Fruit fly (Drosophila melanogaster) whole organism, prepupa: ENCODE results near the gene CG42833.
A peak's percentile ranks its signal among the peaks of the same experiment; 100 is the strongest.

Source experiments
- Blimp-1 ChIP-seq: fragments of 200-800 bp; sonication (Bioruptor generic); optimal IDR thresholded peaks from 3 replicates; lab custom pipeline; 2017; ENCODE audit warnings: missing biosample characterization, missing genetic modification characterization, mild to moderate bottlenecking, moderate library complexity, missing genetic modification reagents
- CG10669 ChIP-seq: fragments of 200-800 bp; sonication (Bioruptor generic); optimal IDR thresholded peaks from 3 replicates; lab custom pipeline; 2018; ENCODE audit warnings: missing biosample characterization, mild to moderate bottlenecking, missing genetic modification characterization, moderate library complexity
- CG11762 ChIP-seq: fragments of 200-800 bp; sonication (Bioruptor generic); optimal IDR thresholded peaks from 3 replicates; lab custom pipeline; 2016; ENCODE audit warnings: missing biosample characterization, missing genetic modification characterization; ENCODE audit not compliant: insufficient read depth
- CG11902 ChIP-seq: fragments of 200-800 bp; sonication (Bioruptor generic); optimal IDR thresholded peaks from 3 replicates; lab custom pipeline; 2016; ENCODE audit warnings: missing biosample characterization, missing genetic modification characterization
- CG15336 ChIP-seq: fragments of 200-800 bp; sonication (Bioruptor generic); IDR thresholded peaks from 2 replicates; pipeline ENCODE4 v1.3.6; 2022; ENCODE audit warnings: missing biosample characterization, missing genetic modification characterization
- CG1621 ChIP-seq: fragments of 200-800 bp; sonication (Bioruptor generic); optimal IDR thresholded peaks from 3 replicates; lab custom pipeline; 2018; ENCODE audit warnings: missing biosample characterization, mild to moderate bottlenecking, missing genetic modification characterization
- CG16779 ChIP-seq: fragments of 200-800 bp; sonication (Bioruptor generic); optimal IDR thresholded peaks from 3 replicates; lab custom pipeline; 2017; ENCODE audit warnings: missing biosample characterization, mild to moderate bottlenecking, missing genetic modification characterization
- CG3032 ChIP-seq: fragments of 200-800 bp; optimal IDR thresholded peaks from 2 replicates; lab custom pipeline; 2019; ENCODE audit warnings: missing biosample characterization, mild to moderate bottlenecking, missing genetic modification characterization, moderate library complexity
- CG32006 ChIP-seq: fragments of 200-800 bp; sonication (Bioruptor generic); optimal IDR thresholded peaks from 3 replicates; lab custom pipeline; 2017; ENCODE audit warnings: missing biosample characterization, mild to moderate bottlenecking, missing genetic modification characterization
- CG34406 ChIP-seq: fragments of 200-800 bp; sonication (Bioruptor generic); optimal IDR thresholded peaks from 3 replicates; lab custom pipeline; 2016; ENCODE audit warnings: missing biosample characterization, missing genetic modification characterization
- CG3919 ChIP-seq: fragments of 200-800 bp; sonication (Bioruptor generic); optimal IDR thresholded peaks from 3 replicates; lab custom pipeline; 2016; ENCODE audit warnings: missing biosample characterization, missing genetic modification characterization
- CG4318 ChIP-seq: fragments of 200-800 bp; sonication (Bioruptor generic); optimal IDR thresholded peaks from 3 replicates; lab custom pipeline; 2017; ENCODE audit warnings: missing biosample characterization, mild to moderate bottlenecking, missing genetic modification characterization
- CG6276 ChIP-seq: fragments of 200-800 bp; sonication (Bioruptor generic); optimal IDR thresholded peaks from 2 replicates; lab custom pipeline; 2017; ENCODE audit warnings: missing biosample characterization, mild to moderate bottlenecking, missing genetic modification characterization
- CG6808 ChIP-seq: fragments of 200-800 bp; sonication (Bioruptor generic); optimal IDR thresholded peaks from 3 replicates; lab custom pipeline; 2017; ENCODE audit warnings: missing biosample characterization, missing genetic modification characterization, mild to moderate bottlenecking, moderate library complexity, missing genetic modification reagents
- CG7368 ChIP-seq: fragments of 200-800 bp; sonication (Bioruptor generic); optimal IDR thresholded peaks from 3 replicates; lab custom pipeline; 2016; ENCODE audit warnings: missing biosample characterization, missing genetic modification characterization
- CG8119 ChIP-seq: fragments of 200-800 bp; sonication (Bioruptor generic); IDR thresholded peaks from 3 replicates; pipeline ENCODE4 v1.3.6; 2022; ENCODE audit warnings: missing biosample characterization, missing genetic modification characterization
- CG8319 ChIP-seq: fragments of 200-800 bp; sonication (Bioruptor generic); optimal IDR thresholded peaks from 3 replicates; lab custom pipeline; 2016; ENCODE audit warnings: missing biosample characterization, missing genetic modification characterization
- CG8632 ChIP-seq: fragments of 200-800 bp; sonication (Bioruptor generic); optimal IDR thresholded peaks from 3 replicates; lab custom pipeline; 2016; ENCODE audit warnings: missing biosample characterization, missing genetic modification characterization
- CG9139 ChIP-seq: fragments of 200-800 bp; sonication (Bioruptor generic); optimal IDR thresholded peaks from 3 replicates; lab custom pipeline; 2017; ENCODE audit warnings: missing biosample characterization, mild to moderate bottlenecking, missing genetic modification characterization
- Eip75B ChIP-seq: fragments of 200-800 bp; sonication (Bioruptor generic); optimal IDR thresholded peaks from 3 replicates; lab custom pipeline; 2016; ENCODE audit warnings: missing biosample characterization, missing genetic modification characterization
- Eip93F ChIP-seq: fragments of 200-800 bp; sonication (Bioruptor generic); optimal IDR thresholded peaks from 2 replicates; lab custom pipeline; 2016; ENCODE audit warnings: missing biosample characterization, mild to moderate bottlenecking, missing genetic modification characterization
- Ets96B ChIP-seq: fragments of 200-800 bp; optimal IDR thresholded peaks from 2 replicates; lab custom pipeline; 2019; ENCODE audit warnings: missing biosample characterization, mild to moderate bottlenecking, missing genetic modification characterization, moderate library complexity
- Gug ChIP-seq: fragments of 200-800 bp; sonication (Bioruptor generic); IDR thresholded peaks from 2 replicates; pipeline ENCODE4 v1.3.6; 2022; ENCODE audit warnings: missing biosample characterization, missing genetic modification characterization
- Hr38 ChIP-seq: sonication (Bioruptor generic); optimal IDR thresholded peaks from 2 replicates; lab custom pipeline; 2016; ENCODE audit warnings: missing biosample characterization, missing genetic modification characterization
- Lpt ChIP-seq: fragments of 200-800 bp; sonication (Bioruptor generic); optimal IDR thresholded peaks from 3 replicates; lab custom pipeline; 2016; ENCODE audit warnings: missing biosample characterization, missing genetic modification characterization
- Met ChIP-seq: fragments of 200-800 bp; sonication (Bioruptor generic); optimal IDR thresholded peaks from 3 replicates; lab custom pipeline; 2016; ENCODE audit warnings: missing biosample characterization, missing genetic modification characterization
- OdsH ChIP-seq: fragments of 200-800 bp; sonication (Bioruptor generic); optimal IDR thresholded peaks from 3 replicates; lab custom pipeline; 2016; ENCODE audit warnings: missing biosample characterization, missing genetic modification characterization
- Smox ChIP-seq: fragments of 200-800 bp; sonication (Bioruptor generic); optimal IDR thresholded peaks from 3 replicates; lab custom pipeline; 2016; ENCODE audit warnings: missing biosample characterization, missing genetic modification characterization
- Sox14 ChIP-seq: fragments of 200-800 bp; sonication (Bioruptor generic); optimal IDR thresholded peaks from 3 replicates; lab custom pipeline; 2016; ENCODE audit warnings: missing biosample characterization, missing genetic modification characterization
- Sox15 ChIP-seq: fragments of 200-800 bp; sonication (Bioruptor generic); optimal IDR thresholded peaks from 3 replicates; lab custom pipeline; 2016; ENCODE audit warnings: missing biosample characterization, missing genetic modification characterization
- achi ChIP-seq: fragments of 200-800 bp; sonication (Bioruptor generic); optimal IDR thresholded peaks from 3 replicates; lab custom pipeline; 2016; ENCODE audit warnings: missing biosample characterization, missing genetic modification characterization
- acj6 ChIP-seq: fragments of 200-800 bp; sonication (Bioruptor generic); optimal IDR thresholded peaks from 3 replicates; lab custom pipeline; 2016; ENCODE audit warnings: missing biosample characterization, missing genetic modification characterization
- dac ChIP-seq: fragments of 200-800 bp; sonication (Bioruptor generic); optimal IDR thresholded peaks from 2 replicates; lab custom pipeline; 2017; ENCODE audit warnings: missing biosample characterization, mild to moderate bottlenecking, missing genetic modification characterization
- dsx ChIP-seq: fragments of 200-800 bp; optimal IDR thresholded peaks from 3 replicates; lab custom pipeline; 2019; ENCODE audit warnings: missing biosample characterization, mild to moderate bottlenecking, missing genetic modification characterization, moderate library complexity; ENCODE audit not compliant: poor library complexity, severe bottlenecking
- esn ChIP-seq: fragments of 200-800 bp; sonication (Bioruptor generic); optimal IDR thresholded peaks from 2 replicates; lab custom pipeline; 2016; ENCODE audit warnings: missing biosample characterization, mild to moderate bottlenecking, missing genetic modification characterization, moderate library complexity
- fd59A ChIP-seq: fragments of 200-800 bp; sonication (Bioruptor generic); optimal IDR thresholded peaks from 2 replicates; lab custom pipeline; 2017; ENCODE audit warnings: missing biosample characterization, mild to moderate bottlenecking, missing genetic modification characterization, missing genetic modification reagents
- fd85E ChIP-seq: fragments of 200-800 bp; sonication (Bioruptor generic); optimal IDR thresholded peaks from 3 replicates; lab custom pipeline; 2016; ENCODE audit warnings: missing biosample characterization, missing genetic modification characterization
- fkh ChIP-seq: fragments of 200-800 bp; sonication (Bioruptor generic); optimal IDR thresholded peaks from 3 replicates; lab custom pipeline; 2017; ENCODE audit warnings: missing biosample characterization, mild to moderate bottlenecking, missing genetic modification characterization, moderate library complexity
- lz ChIP-seq: fragments of 200-800 bp; sonication (Bioruptor generic); optimal IDR thresholded peaks from 3 replicates; lab custom pipeline; 2016; ENCODE audit warnings: missing biosample characterization, missing genetic modification characterization
- spab ChIP-seq: fragments of 200-800 bp; sonication (Bioruptor generic); optimal IDR thresholded peaks from 2 replicates; lab custom pipeline; 2017; ENCODE audit warnings: missing biosample characterization, mild to moderate bottlenecking, missing genetic modification characterization, missing genetic modification reagents
- ss ChIP-seq, 2 experiments: fragments of 200-800 bp; sonication (Bioruptor generic); optimal IDR thresholded peaks; 2 replicates in 1 of 2; 3 replicates in 1 of 2; lab custom pipeline; 2017 to 2018; ENCODE audit warnings: mild to moderate bottlenecking in 2 of 2, missing biosample characterization in 2 of 2, missing genetic modification characterization in 2 of 2, moderate library complexity in 1 of 2
- svp ChIP-seq: fragments of 200-800 bp; sonication (Bioruptor generic); peaks from one replicate; lab custom pipeline; 2016; ENCODE audit warnings: missing biosample characterization, missing genetic modification characterization
- topi ChIP-seq: fragments of 200-800 bp; sonication (Bioruptor generic); optimal IDR thresholded peaks from 3 replicates; lab custom pipeline; 2016; ENCODE audit warnings: missing biosample characterization, missing genetic modification characterization
- vri ChIP-seq: fragments of 200-800 bp; sonication (Bioruptor generic); optimal IDR thresholded peaks from 3 replicates; lab custom pipeline; 2016; ENCODE audit warnings: missing biosample characterization, mild to moderate bottlenecking, missing genetic modification characterization

Gene CG42833

dm6 chr3L:20241987-20242982 lies 42.4 kb downstream of the CG42833 start (continued):
- TF ChIP-seq OdsH: peak; percentile 63
- TF ChIP-seq CG6808: peak; percentile 2
- TF ChIP-seq vri (GFP tag; lab: Kevin White, UChicago): peak; percentile 4
- TF ChIP-seq Ets96B (tag; lab: Kevin White, UChicago): no peak
- TF ChIP-seq Lpt (GFP tag; lab: Kevin White, UChicago): no peak
- peak; percentile 52 for TF ChIP-seq Smox (GFP tag; lab: Kevin White, UChicago)
- peak; percentile 58 for TF ChIP-seq CG3919 (GFP tag; lab: Kevin White, UChicago)
- TF ChIP-seq Gug (GFP tag; lab: Robert Waterston, UW): peak; percentile 16; the same call in 1 of the 2 replicates
- TF ChIP-seq CG6276: no peak
- peak; percentile 45 for TF ChIP-seq CG10669 (GFP tag; lab: Kevin White, UChicago)
- peak; percentile 54 for TF ChIP-seq topi (GFP tag; lab: Kevin White, UChicago)

DNA sequence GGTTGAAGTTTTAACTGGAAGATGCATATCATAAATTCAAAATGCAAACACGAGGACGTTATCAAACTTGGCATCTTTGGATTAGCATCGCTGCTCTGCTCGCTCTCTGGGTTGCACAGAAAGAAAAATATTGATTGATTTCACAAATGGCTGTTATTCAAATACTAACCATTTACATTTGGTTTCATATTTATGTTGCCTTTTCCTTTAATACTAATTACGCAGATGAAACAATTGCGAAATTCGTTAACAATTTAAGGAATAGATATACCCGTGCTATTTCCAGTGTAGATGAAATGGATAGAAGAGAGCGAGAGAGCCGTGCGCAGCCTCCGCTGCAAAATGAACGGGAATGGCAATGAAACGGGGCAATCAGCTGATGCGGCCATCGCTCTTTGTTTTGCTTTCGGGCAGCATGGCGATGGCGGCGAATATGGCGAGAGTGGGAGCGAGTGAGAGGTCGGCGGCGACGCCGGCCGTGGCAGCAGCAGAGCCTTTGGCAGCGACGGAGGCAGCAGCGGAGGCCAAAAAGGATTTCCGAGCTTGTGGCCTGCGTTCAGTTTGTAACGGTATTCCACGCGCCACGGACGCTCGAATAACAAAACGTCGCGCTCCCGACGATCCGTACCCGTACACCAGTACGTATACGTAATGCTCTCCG lies 47.8 kb downstream of the CG42833 start, which contains the start of gene rdgC:
TSS of gene rdgC (plus strand) at position 568 of the 661 bp plus-strand sequence.
- TF ChIP-seq Sox14 (GFP tag; lab: Kevin White, UChicago) (peak; percentile 90), CG4318 (GFP tag; lab: Kevin White, UChicago) (peak; percentile 83), spab (peak; percentile 84), lz (GFP tag; lab: Kevin White, UChicago) (peak; percentile 89), dac (peak; percentile 76), OdsH (peak; percentile 93), CG11762 (GFP tag; lab: Kevin White, UChicago) (peak; percentile 85), esn (GFP tag; lab: Kevin White, UChicago) (peak; percentile 91), CG34406 (GFP tag; lab: Kevin White, UChicago) (peak; percentile 87), fd59A (GFP tag; lab: Kevin White, UChicago) (peak; percentile 80), dsx (peak; percentile 88), Met (GFP tag; lab: Kevin White, UChicago) (peak; percentile 84), Eip75B (peak; percentile 94), CG7368 (peak; percentile 91), svp (peak; percentile 94), CG8319 (GFP tag; lab: Kevin White, UChicago) (peak; percentile 80), acj6 (GFP tag; lab: Kevin White, UChicago) (peak; percentile 92), CG32006 (peak; percentile 92), Lpt (GFP tag; lab: Kevin White, UChicago) (peak; percentile 85), CG8632 (GFP tag; lab: Kevin White, UChicago) (peak; percentile 86), topi (GFP tag; lab: Kevin White, UChicago) (peak; percentile 92), Sox15 (GFP tag; lab: Kevin White, UChicago) (peak; percentile 82), CG9139 (GFP tag; lab: Kevin White, UChicago) (peak; percentile 64), vri (GFP tag; lab: Kevin White, UChicago) (peak; percentile 76), CG6808 (peak; percentile 85), CG6276 (peak; percentile 88), Eip93F (peak; percentile 38), Smox (GFP tag; lab: Kevin White, UChicago) (peak; percentile 88), CG15336 (GFP tag; lab: Robert Waterston, UW) (peak; percentile 93), CG16779 (tag; lab: Kevin White, UChicago) (peak; percentile 79), Hr38 (GFP tag; lab: Kevin White, UChicago) (peak; percentile 2), fd85E (peak; percentile 59), CG3032 (tag; lab: Kevin White, UChicago) (peak; percentile 91), CG11902 (GFP tag; lab: Kevin White, UChicago) (peak; percentile 78), fkh (GFP tag; lab: Kevin White, UChicago) (peak; percentile 65), achi (GFP tag; lab: Kevin White, UChicago) (peak; percentile 89), Blimp-1 (GFP tag; lab: Kevin White, UChicago) (peak; percentile 70), CG8119 (GFP tag; lab: Robert Waterston, UW) (peak; percentile 92), ss (GFP tag; optimal IDR thresholded peaks at IDR 0.05; lab: Kevin White, UChicago) (peak; percentile 72 to 84), CG1621 (tag; lab: Kevin White, UChicago) (peak; percentile 90)
